Fruit fly (Drosophila melanogaster): ENCODE data around the gene p115.

Gene p115

DNA sequence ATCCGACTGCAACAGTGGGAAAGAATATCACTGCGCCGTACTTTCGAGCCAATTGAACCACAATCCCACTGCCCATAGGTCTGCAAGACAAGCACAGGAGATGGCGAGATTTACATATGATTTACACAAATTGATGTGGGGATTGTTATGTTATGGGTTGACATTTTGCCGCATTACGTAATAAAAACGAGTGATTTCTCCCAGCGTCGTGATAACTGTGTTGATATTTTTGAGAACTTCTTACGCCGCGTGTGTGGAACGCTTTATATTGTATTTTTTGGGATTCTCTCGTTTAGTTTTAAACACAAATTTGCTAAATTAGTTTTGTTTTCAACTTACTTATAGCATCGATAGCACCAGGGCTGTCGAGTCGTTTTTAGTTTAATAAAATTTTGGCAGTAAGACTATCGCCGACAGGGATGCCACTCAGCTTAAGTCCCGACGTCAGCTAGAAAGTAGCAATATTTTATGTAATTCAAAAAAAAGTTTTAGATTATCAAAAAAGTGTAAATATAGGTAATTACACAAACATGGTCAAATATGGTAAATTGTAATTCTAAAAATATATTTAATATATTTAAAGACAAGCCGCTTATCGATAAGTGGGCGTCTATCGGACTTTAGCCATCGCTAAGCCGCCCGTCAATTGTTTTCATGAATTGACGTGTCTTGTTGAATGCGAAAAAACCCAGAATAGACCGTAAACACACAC is at the start of gene p115, which contains the start of the genes CG45089 and ND-MNLL:
Gene p115, plus strand, starts transcription at position 621 of the 712 bp plus-strand sequence.
Gene CG45089, minus strand, starts transcription at position 388 of the 712 bp plus-strand sequence.
Gene ND-MNLL, minus strand, starts transcription at position 388 of the 712 bp plus-strand sequence.
- no peak for TF ChIP-seq Hr78 (GFP tag; optimal IDR thresholded peaks at IDR 0.05)
- no peak for TF ChIP-seq N (GFP tag; optimal IDR thresholded peaks at IDR 0.05)
- peak; percentile 30 for TF ChIP-seq ey (GFP tag; optimal IDR thresholded peaks at IDR 0.05)
- no peak for TF ChIP-seq pan (optimal IDR thresholded peaks at IDR 0.05)
- TF ChIP-seq fru (GFP tag; optimal IDR thresholded peaks at IDR 0.05), result peak; percentile 59
- TF ChIP-seq dl (GFP tag; optimal IDR thresholded peaks at IDR 0.05; ENCODE audit: insufficient read depth in 1 of 2, partially characterized antibody in 2 of 2), result no peak
- peak; percentile 9 for TF ChIP-seq dmrt93B (GFP tag; optimal IDR thresholded peaks at IDR 0.05)
- peak; percentile 37 for TF ChIP-seq GATAd (GFP tag; optimal IDR thresholded peaks at IDR 0.05)
- TF ChIP-seq rgr (GFP tag; optimal IDR thresholded peaks at IDR 0.05), result peak; percentile 70
- TF ChIP-seq lola (GFP tag; optimal IDR thresholded peaks at IDR 0.05), result no peak
- TF ChIP-seq Vsx2 (GFP tag; optimal IDR thresholded peaks at IDR 0.05; ENCODE audit: partially characterized antibody), result no peak
- TF ChIP-seq br (GFP tag; optimal IDR thresholded peaks at IDR 0.05), result peak; percentile 40
- peak; percentile 32 for TF ChIP-seq dsf (GFP tag; optimal IDR thresholded peaks at IDR 0.05; ENCODE audit: borderline replicate concordance)
- TF ChIP-seq Hnf4 (GFP tag; optimal IDR thresholded peaks at IDR 0.05), result peak; percentile 79
- peak; percentile 50 for TF ChIP-seq OdsH (GFP tag; optimal IDR thresholded peaks at IDR 0.05)
- TF ChIP-seq woc (GFP tag; optimal IDR thresholded peaks at IDR 0.05), result peak; percentile 61
- peak; percentile 31 for TF ChIP-seq Hr83 (GFP tag; optimal IDR thresholded peaks at IDR 0.05; ENCODE audit: poor library complexity, severe bottlenecking)
- TF ChIP-seq h (GFP tag; optimal IDR thresholded peaks at IDR 0.05), result peak; percentile 69
- TF ChIP-seq CG9705 (GFP tag; optimal IDR thresholded peaks at IDR 0.05), result peak; percentile 50
- peak; percentile 59 for TF ChIP-seq Sp1 (GFP tag; optimal IDR thresholded peaks at IDR 0.05)
- TF ChIP-seq usp (GFP tag; optimal IDR thresholded peaks at IDR 0.05), result no peak
- peak in 1 of 2 experiments; percentile 79 for TF ChIP-seq foxo (GFP tag; optimal IDR thresholded peaks at IDR 0.05)
- TF ChIP-seq Myc (optimal IDR thresholded peaks at IDR 0.05), result peak; percentile 68
- peak; percentile 54 for TF ChIP-seq sage (GFP tag; optimal IDR thresholded peaks at IDR 0.05)
- no peak for TF ChIP-seq Mio (GFP tag; optimal IDR thresholded peaks at IDR 0.05)
- peak; percentile 33 for TF ChIP-seq Jra (GFP tag; optimal IDR thresholded peaks at IDR 0.05)
- TF ChIP-seq HLH106 (tag; optimal IDR thresholded peaks at IDR 0.05), result peak; percentile 78
- no peak for TF ChIP-seq Rel (GFP tag; optimal IDR thresholded peaks at IDR 0.05)
- peak; percentile 21 for TF ChIP-seq Rel (tag; optimal IDR thresholded peaks at IDR 0.05)
- peak; percentile 55 for TF ChIP-seq psq (GFP tag; optimal IDR thresholded peaks at IDR 0.05)
- peak; percentile 44 for TF ChIP-seq sv (GFP tag; optimal IDR thresholded peaks at IDR 0.05)

DNA sequence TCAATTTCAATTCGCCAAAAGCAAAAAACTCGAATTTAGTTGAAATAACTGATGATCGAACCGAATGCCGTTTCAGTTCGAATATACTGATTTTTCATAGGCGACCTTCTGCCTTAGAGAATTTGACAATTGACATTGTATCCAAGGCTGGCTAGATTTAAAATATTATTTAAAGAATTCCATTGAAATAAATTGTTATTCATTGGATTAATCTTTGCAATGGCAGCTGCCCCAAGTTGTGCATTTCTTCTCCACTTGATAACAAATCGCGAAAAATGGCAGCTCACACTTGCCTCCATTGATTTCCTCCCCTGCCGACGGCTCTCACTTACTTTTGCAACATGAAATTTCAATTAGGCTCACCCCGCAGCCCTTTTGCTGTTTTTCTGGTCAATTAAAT is 39.7 kb upstream of the p115 start, which contains the start of gene CG10920:
Gene CG10920, minus strand, starts transcription at position 101 of the 400 bp plus-strand sequence.
- TF ChIP-seq tai (GFP tag; optimal IDR thresholded peaks at IDR 0.05) (no peak), dmrt93B (GFP tag; optimal IDR thresholded peaks at IDR 0.05) (no peak), rgr (GFP tag; optimal IDR thresholded peaks at IDR 0.05) (no peak), Jra (GFP tag; optimal IDR thresholded peaks at IDR 0.05) (no peak), GATAd (GFP tag; optimal IDR thresholded peaks at IDR 0.05) (no peak), OdsH (GFP tag; optimal IDR thresholded peaks at IDR 0.05) (no peak), br (GFP tag; optimal IDR thresholded peaks at IDR 0.05) (no peak), Vsx2 (GFP tag; optimal IDR thresholded peaks at IDR 0.05; ENCODE audit: partially characterized antibody) (no peak), Myc (optimal IDR thresholded peaks at IDR 0.05) (no peak), Hr83 (GFP tag; optimal IDR thresholded peaks at IDR 0.05; ENCODE audit: poor library complexity, severe bottlenecking) (no peak), brk (GFP tag; optimal IDR thresholded peaks at IDR 0.05) (no peak), lola (GFP tag; optimal IDR thresholded peaks at IDR 0.05) (no peak), CG9705 (GFP tag; optimal IDR thresholded peaks at IDR 0.05) (no peak), CG32264 (GFP tag; optimal IDR thresholded peaks at IDR 0.05) (no peak), Sp1 (GFP tag; optimal IDR thresholded peaks at IDR 0.05) (no peak)

DNA sequence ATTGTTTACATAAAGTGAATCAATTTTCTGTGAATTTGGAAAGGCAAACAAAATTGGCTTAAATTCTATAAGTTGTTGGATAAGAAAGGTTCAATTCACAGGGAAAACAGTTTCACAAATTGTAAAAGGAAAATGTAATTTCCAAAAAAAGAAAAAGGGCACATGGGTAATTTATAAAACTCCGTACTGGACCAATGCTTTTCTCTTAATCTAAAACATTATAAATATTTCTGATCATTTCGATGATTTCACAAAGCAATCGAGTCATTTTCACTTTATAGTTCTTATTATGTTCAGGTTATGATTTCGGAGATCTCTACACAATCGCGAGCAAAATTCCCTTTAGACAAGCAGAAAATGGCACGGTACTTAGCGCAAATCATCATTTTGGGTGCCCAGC is 36.0 kb upstream of the p115 start, which contains the start of gene CG1409:
Gene CG1409, plus strand, starts transcription at position 301 of the 400 bp plus-strand sequence.
- TF ChIP-seq ey (GFP tag; optimal IDR thresholded peaks at IDR 0.05) (no peak), dmrt93B (GFP tag; optimal IDR thresholded peaks at IDR 0.05) (no peak), brk (GFP tag; optimal IDR thresholded peaks at IDR 0.05) (no peak), br (GFP tag; optimal IDR thresholded peaks at IDR 0.05) (no peak), Mio (GFP tag; optimal IDR thresholded peaks at IDR 0.05) (no peak), woc (GFP tag; optimal IDR thresholded peaks at IDR 0.05) (no peak), Sp1 (GFP tag; optimal IDR thresholded peaks at IDR 0.05) (no peak), Hnf4 (GFP tag; optimal IDR thresholded peaks at IDR 0.05) (no peak), Hr78 (GFP tag; optimal IDR thresholded peaks at IDR 0.05) (no peak), sage (GFP tag; optimal IDR thresholded peaks at IDR 0.05) (no peak), foxo (GFP tag; optimal IDR thresholded peaks at IDR 0.05) (no peak), dsf (GFP tag; optimal IDR thresholded peaks at IDR 0.05; ENCODE audit: borderline replicate concordance) (no peak), GATAd (GFP tag; optimal IDR thresholded peaks at IDR 0.05) (no peak), Hr83 (GFP tag; optimal IDR thresholded peaks at IDR 0.05; ENCODE audit: poor library complexity, severe bottlenecking) (no peak), dl (GFP tag; optimal IDR thresholded peaks at IDR 0.05; ENCODE audit: insufficient read depth in 1 of 2, partially characterized antibody in 2 of 2) (no peak), N (GFP tag; optimal IDR thresholded peaks at IDR 0.05) (no peak), lola (GFP tag; optimal IDR thresholded peaks at IDR 0.05) (no peak), Dif (GFP tag; optimal IDR thresholded peaks at IDR 0.05; ENCODE audit: partially characterized antibody) (no peak)
